Fruit fly (Drosophila melanogaster) whole organism, embryonic: ENCODE results near the gene Pde11.

Experiments
- Adf1 ChIP-seq: fragments of 200-800 bp; sonication (Bioruptor generic); IDR thresholded peaks from 2 replicates; pipeline ENCODE4 v1.3.6; 2022; ENCODE audit warnings: missing biosample characterization, missing genetic modification characterization
- Aef1 ChIP-seq: fragments of 200-800 bp; sonication (Bioruptor generic); IDR thresholded peaks from 3 replicates; pipeline ENCODE4 v1.3.6; 2022; ENCODE audit warnings: missing biosample characterization, missing genetic modification characterization
- Antp ChIP-seq: fragments of 200-800 bp; sonication (Bioruptor generic); optimal IDR thresholded peaks from 3 replicates; lab custom pipeline; 2016; ENCODE audit warnings: missing biosample characterization, missing genetic modification characterization
- Bgb ChIP-seq: fragments of 200-800 bp; sonication (Bioruptor generic); IDR thresholded peaks from 2 replicates; pipeline ENCODE4 v1.3.6; 2022; ENCODE audit warnings: missing biosample characterization, missing genetic modification characterization; ENCODE audit not compliant: partially characterized antibody
- CG11398 ChIP-seq: fragments of 200-800 bp; sonication (Bioruptor generic); optimal IDR thresholded peaks from 2 replicates; lab custom pipeline; 2016; ENCODE audit warnings: missing biosample characterization, missing genetic modification characterization
- CG11456 ChIP-seq: fragments of 200-800 bp; sonication (Bioruptor generic); IDR thresholded peaks from 3 replicates; pipeline ENCODE4 v1.3.6; 2022; ENCODE audit warnings: missing biosample characterization, missing genetic modification characterization
- CG12155 ChIP-seq: fragments of 200-800 bp; sonication (Bioruptor generic); optimal IDR thresholded peaks from 3 replicates; lab custom pipeline; 2016; ENCODE audit warnings: missing biosample characterization, missing genetic modification characterization
- CG12391 ChIP-seq: fragments of 200-800 bp; sonication (Bioruptor generic); optimal IDR thresholded peaks from 3 replicates; lab custom pipeline; 2018; ENCODE audit warnings: missing biosample characterization, mild to moderate bottlenecking, missing genetic modification characterization, moderate library complexity
- CG13424 ChIP-seq: fragments of 200-800 bp; sonication (Bioruptor generic); optimal IDR thresholded peaks from 2 replicates; lab custom pipeline; 2019; ENCODE audit warnings: missing biosample characterization, mild to moderate bottlenecking, missing genetic modification characterization, moderate library complexity
- CG14441 ChIP-seq: fragments of 200-800 bp; sonication (Bioruptor generic); IDR thresholded peaks from 2 replicates; pipeline ENCODE4 v1.3.6; 2022; ENCODE audit warnings: missing biosample characterization, missing genetic modification characterization
- CG16813 ChIP-seq: fragments of 200-800 bp; sonication (Bioruptor generic); IDR thresholded peaks from 3 replicates; pipeline ENCODE4 v1.3.6; 2022; ENCODE audit warnings: missing biosample characterization, missing genetic modification characterization; ENCODE audit not compliant: partially characterized antibody
- CG17186 ChIP-seq: fragments of 200-800 bp; sonication (Bioruptor generic); optimal IDR thresholded peaks from 3 replicates; lab custom pipeline; 2017; ENCODE audit warnings: missing biosample characterization, missing genetic modification reagents, missing genetic modification characterization
- CG17385 ChIP-seq: fragments of 200-800 bp; sonication (Bioruptor generic); optimal IDR thresholded peaks from 3 replicates; lab custom pipeline; 2018; ENCODE audit warnings: missing biosample characterization, mild to moderate bottlenecking, missing genetic modification characterization
- CG17568 ChIP-seq: fragments of 200-800 bp; sonication (Bioruptor generic); optimal IDR thresholded peaks from 2 replicates; lab custom pipeline; 2018; ENCODE audit warnings: missing biosample characterization, mild to moderate bottlenecking, missing genetic modification characterization, moderate library complexity
- CG17802 ChIP-seq: fragments of 200-800 bp; sonication (Bioruptor generic); optimal IDR thresholded peaks from 2 replicates; lab custom pipeline; 2018; ENCODE audit warnings: missing biosample characterization, mild to moderate bottlenecking, missing genetic modification characterization, moderate library complexity
- CG18619 ChIP-seq: fragments of 200-800 bp; sonication (Bioruptor generic); optimal IDR thresholded peaks from 3 replicates; lab custom pipeline; 2017; ENCODE audit warnings: missing biosample characterization, mild to moderate bottlenecking, missing genetic modification characterization
- CG32532 ChIP-seq: fragments of 200-800 bp; sonication (Bioruptor generic); IDR thresholded peaks from 2 replicates; pipeline ENCODE4 v1.3.6; 2022; ENCODE audit warnings: missing biosample characterization, missing genetic modification characterization
- CG32767 ChIP-seq: fragments of 200-800 bp; sonication (Bioruptor generic); IDR thresholded peaks from 2 replicates; pipeline ENCODE4 v1.3.6; 2022; ENCODE audit warnings: missing biosample characterization, missing genetic modification characterization
- CG4282 ChIP-seq: fragments of 200-800 bp; sonication (Bioruptor generic); optimal IDR thresholded peaks from 2 replicates; lab custom pipeline; 2016; ENCODE audit warnings: missing biosample characterization, missing genetic modification characterization
- CG4854 ChIP-seq: fragments of 200-800 bp; sonication (Bioruptor generic); optimal IDR thresholded peaks from 2 replicates; lab custom pipeline; 2016; ENCODE audit warnings: missing biosample characterization, missing genetic modification characterization, inconsistent platforms
- CG5245 ChIP-seq: fragments of 200-800 bp; sonication (Bioruptor generic); optimal IDR thresholded peaks from 3 replicates; lab custom pipeline; 2016; ENCODE audit warnings: missing biosample characterization, missing genetic modification characterization
- CG7745 ChIP-seq: fragments of 200-800 bp; sonication (Bioruptor generic); optimal IDR thresholded peaks from 2 replicates; lab custom pipeline; 2018; ENCODE audit warnings: missing biosample characterization, mild to moderate bottlenecking, missing genetic modification characterization, moderate library complexity
- CG8089 ChIP-seq: fragments of 200-800 bp; sonication (Bioruptor generic); optimal IDR thresholded peaks from 3 replicates; lab custom pipeline; 2016; ENCODE audit warnings: missing biosample characterization, missing genetic modification characterization
- CG8765 ChIP-seq: fragments of 200-800 bp; sonication (Bioruptor generic); IDR thresholded peaks from 2 replicates; pipeline ENCODE4 v1.3.6; 2022; ENCODE audit warnings: missing biosample characterization, missing genetic modification characterization
- CG9437 ChIP-seq: fragments of 200-800 bp; sonication (Bioruptor generic); optimal IDR thresholded peaks from 2 replicates; lab custom pipeline; 2018; ENCODE audit warnings: missing biosample characterization, mild to moderate bottlenecking, missing genetic modification characterization
- CHES-1-like ChIP-seq: fragments of 200-800 bp; sonication (Bioruptor generic); optimal IDR thresholded peaks from 2 replicates; lab custom pipeline; 2016; ENCODE audit warnings: missing biosample characterization, missing genetic modification characterization
- CoRest ChIP-seq: fragments of 200-800 bp; sonication (Bioruptor generic); optimal IDR thresholded peaks from 3 replicates; lab custom pipeline; 2018; ENCODE audit warnings: missing biosample characterization, mild to moderate bottlenecking, missing genetic modification characterization, moderate library complexity
- Dfd ChIP-seq, 2 experiments: fragments of >200 bp; optimal IDR thresholded peaks; 2 replicates each; lab custom pipeline; 2017; ENCODE audit warnings: missing biosample characterization in 2 of 2, missing genetic modification characterization in 2 of 2
- Fer3 ChIP-seq: fragments of 200-800 bp; sonication (Bioruptor generic); optimal IDR thresholded peaks from 2 replicates; lab custom pipeline; 2018; ENCODE audit warnings: missing biosample characterization, mild to moderate bottlenecking, missing genetic modification characterization, moderate library complexity
- Hand ChIP-seq: fragments of 200-800 bp; sonication (Bioruptor generic); optimal IDR thresholded peaks from 2 replicates; lab custom pipeline; 2017; ENCODE audit warnings: mild to moderate bottlenecking, missing biosample characterization, missing genetic modification reagents, missing genetic modification characterization
- Lhr ChIP-seq: fragments of 200-800 bp; sonication (Bioruptor generic); optimal IDR thresholded peaks from 3 replicates; lab custom pipeline; 2017; ENCODE audit warnings: mild to moderate bottlenecking, missing biosample characterization, missing genetic modification reagents, missing genetic modification characterization
- NC2β ChIP-seq: fragments of 200-800 bp; sonication (Bioruptor generic); optimal IDR thresholded peaks from 2 replicates; lab custom pipeline; 2016; ENCODE audit warnings: missing biosample characterization, missing genetic modification characterization
- NFAT ChIP-seq: fragments of 200-800 bp; sonication (Bioruptor generic); IDR thresholded peaks from 2 replicates; pipeline ENCODE4 v1.3.6; 2022; ENCODE audit warnings: missing biosample characterization, missing genetic modification characterization
- NfI ChIP-seq: fragments of 200-800 bp; sonication (Bioruptor generic); optimal IDR thresholded peaks from 3 replicates; lab custom pipeline; 2018; ENCODE audit warnings: missing biosample characterization, mild to moderate bottlenecking, missing genetic modification characterization, moderate library complexity
- Sin3A ChIP-seq: fragments of >200 bp; optimal IDR thresholded peaks from 2 replicates; lab custom pipeline; 2018
- ab ChIP-seq: fragments of 200-800 bp; sonication (Bioruptor generic); optimal IDR thresholded peaks from 2 replicates; lab custom pipeline; 2016; ENCODE audit warnings: missing biosample characterization, missing genetic modification characterization
- ash1 ChIP-seq: fragments of 200-800 bp; sonication (Bioruptor generic); optimal IDR thresholded peaks from 2 replicates; lab custom pipeline; 2018; ENCODE audit warnings: missing biosample characterization, mild to moderate bottlenecking, missing genetic modification characterization
- cato ChIP-seq: fragments of 200-800 bp; sonication (Bioruptor generic); optimal IDR thresholded peaks from 2 replicates; lab custom pipeline; 2016; ENCODE audit warnings: missing biosample characterization, missing genetic modification characterization, borderline replicate concordance
- chm ChIP-seq: fragments of 200-800 bp; sonication (Bioruptor generic); IDR thresholded peaks from 2 replicates; pipeline ENCODE4 v1.3.6; 2022; ENCODE audit warnings: missing biosample characterization, missing genetic modification characterization
- fd96Cb ChIP-seq: fragments of 200-800 bp; sonication (Bioruptor generic); optimal IDR thresholded peaks from 2 replicates; lab custom pipeline; 2018; ENCODE audit warnings: missing biosample characterization, mild to moderate bottlenecking, missing genetic modification characterization, moderate library complexity
- gsb-n ChIP-seq: fragments of 200-800 bp; sonication (Bioruptor generic); optimal IDR thresholded peaks from 3 replicates; lab custom pipeline; 2018; ENCODE audit warnings: missing biosample characterization, mild to moderate bottlenecking, missing genetic modification characterization
- hth ChIP-seq: fragments of >200 bp; optimal IDR thresholded peaks from 2 replicates; lab custom pipeline; 2017; ENCODE audit warnings: inconsistent platforms
- lola ChIP-seq, 3 experiments: fragments of >200 bp in 2 of 3; fragments of 200-800 bp in 1 of 3; sonication (Bioruptor generic) in 1 of 3; optimal IDR thresholded peaks; 2 replicates each; lab custom pipeline; 2017 to 2019; ENCODE audit warnings: missing biosample characterization in 3 of 3, missing genetic modification characterization in 3 of 3, mild to moderate bottlenecking in 1 of 3, moderate library complexity in 1 of 3
- mld ChIP-seq: fragments of 200-800 bp; sonication (Bioruptor generic); IDR thresholded peaks from 3 replicates; pipeline ENCODE4 v1.3.6; 2022; ENCODE audit warnings: missing biosample characterization, missing genetic modification characterization; ENCODE audit not compliant: partially characterized antibody
- pnt ChIP-seq: fragments of 200-800 bp; sonication (Bioruptor generic); optimal IDR thresholded peaks from 3 replicates; lab custom pipeline; 2016; ENCODE audit warnings: missing biosample characterization, missing genetic modification characterization
- salm ChIP-seq: fragments of 200-800 bp; sonication (Bioruptor generic); optimal IDR thresholded peaks from 2 replicates; lab custom pipeline; 2018; ENCODE audit warnings: missing biosample characterization, mild to moderate bottlenecking, missing genetic modification characterization
- sna ChIP-seq: fragments of 200-800 bp; sonication (Bioruptor generic); IDR thresholded peaks from 2 replicates; pipeline ENCODE4 v1.3.6; 2022; ENCODE audit warnings: missing biosample characterization, missing genetic modification characterization; ENCODE audit not compliant: partially characterized antibody
- sr ChIP-seq: fragments of 200-800 bp; sonication (Bioruptor generic); IDR thresholded peaks from 3 replicates; pipeline ENCODE4 v1.3.6; 2022; ENCODE audit warnings: missing biosample characterization, missing genetic modification characterization
- tin ChIP-seq: fragments of 200-800 bp; sonication (Bioruptor generic); optimal IDR thresholded peaks from 3 replicates; lab custom pipeline; 2016; ENCODE audit warnings: missing biosample characterization, missing genetic modification characterization
- trh ChIP-seq: fragments of 200-800 bp; sonication (Bioruptor generic); optimal IDR thresholded peaks from 2 replicates; lab custom pipeline; 2016; ENCODE audit warnings: missing biosample characterization, missing genetic modification characterization

The Pde11 gene

dm6 chr2L:18484382-18485050 lies 105.6 kb downstream of the Pde11 start, which contains the start of gene CG10283 (continued):
- no peak for TF ChIP-seq fd96Cb (tag; lab: Kevin White, UChicago)
- peak; percentile 70 for TF ChIP-seq CG12391 (tag; lab: Kevin White, UChicago)
- TF ChIP-seq Antp (GFP tag; lab: Kevin White, UChicago): no peak
- TF ChIP-seq cato (GFP tag; lab: Kevin White, UChicago): no peak
- TF ChIP-seq CG8089 (GFP tag; lab: Kevin White, UChicago): no peak
- peak; percentile 61 for TF ChIP-seq Lhr (GFP tag; lab: Kevin White, UChicago)
- 0 out of 2 replicates have a peak, but pooled peaks have one; percentile 5 for TF ChIP-seq CG14441 (GFP tag; lab: Robert Waterston, UW)
- TF ChIP-seq ab (GFP tag; lab: Kevin White, UChicago): no peak
- no peak for TF ChIP-seq sr (GFP tag; lab: Robert Waterston, UW)
- peak in 1 of 3 experiments; percentile 52 for TF ChIP-seq lola (GFP tag; optimal IDR thresholded peaks at IDR 0.05; lab: Kevin White, UChicago)
- TF ChIP-seq sna (GFP tag; lab: Robert Waterston, UW): no peak
- TF ChIP-seq CoRest (tag; lab: Kevin White, UChicago): peak; percentile 67
- TF ChIP-seq Aef1 (GFP tag; lab: Robert Waterston, UW): no peak
- no peak for TF ChIP-seq CG4854 (GFP tag; lab: Kevin White, UChicago)
- no peak for TF ChIP-seq CG18619 (GFP tag; lab: Kevin White, UChicago)
- no peak for TF ChIP-seq CG11456 (GFP tag; lab: Robert Waterston, UW)
- TF ChIP-seq ash1 (GFP tag; lab: Kevin White, UChicago): no peak
- no peak for TF ChIP-seq NC2β
- TF ChIP-seq CG16813: no peak
- TF ChIP-seq hth (lab: Kevin White, UChicago): no peak
- no peak for TF ChIP-seq CG17385 (GFP tag; lab: Kevin White, UChicago)
- TF ChIP-seq NFAT (GFP tag; lab: Robert Waterston, UW): peak; percentile 47; the same call in 1 of the 2 replicates
- TF ChIP-seq Fer3 (tag; lab: Kevin White, UChicago): peak; percentile 3
- no peak for TF ChIP-seq CG7745 (tag; lab: Kevin White, UChicago)
- TF ChIP-seq CG12155: peak; percentile 42
- no peak for TF ChIP-seq gsb-n
- no peak for TF ChIP-seq Adf1 (GFP tag; lab: Robert Waterston, UW)
- TF ChIP-seq Bgb (GFP tag; lab: Robert Waterston, UW): no peak
- peak; percentile 34 for TF ChIP-seq CG9437 (GFP tag; lab: Kevin White, UChicago)
- peak; percentile 27 for TF ChIP-seq tin (GFP tag; lab: Kevin White, UChicago)
- no peak; the same call in 1 of the 2 replicates for TF ChIP-seq chm (GFP tag; lab: Robert Waterston, UW)
- TF ChIP-seq CG11398 (GFP tag; lab: Kevin White, UChicago): no peak
- TF ChIP-seq NfI (GFP tag; lab: Kevin White, UChicago): no peak
- no peak for TF ChIP-seq CG32767 (GFP tag; lab: Robert Waterston, UW)
- no peak for TF ChIP-seq mld
- no peak for TF ChIP-seq CG5245 (GFP tag; lab: Kevin White, UChicago)
- TF ChIP-seq Sin3A (lab: Kevin White, UChicago): no peak
- TF ChIP-seq CG4282 (GFP tag; lab: Kevin White, UChicago): no peak
- TF ChIP-seq trh (GFP tag; lab: Kevin White, UChicago): no peak
- peak; percentile 57 for TF ChIP-seq CG13424 (tag; lab: Kevin White, UChicago)
- TF ChIP-seq salm (tag; lab: Kevin White, UChicago): no peak
- TF ChIP-seq CG17568 (GFP tag; lab: Kevin White, UChicago): no peak
- no peak for TF ChIP-seq pnt
- TF ChIP-seq CG17186 (GFP tag; lab: Kevin White, UChicago): peak; percentile 98
- no peak for TF ChIP-seq CG17802 (tag; lab: Kevin White, UChicago)
- no peak for TF ChIP-seq Hand
- no peak for TF ChIP-seq CHES-1-like (GFP tag; lab: Kevin White, UChicago)
- no peak for TF ChIP-seq Dfd (GFP tag; optimal IDR thresholded peaks at IDR 0.05; lab: Kevin White, UChicago)
- TF ChIP-seq CG32532: no peak; the same call in 1 of the 2 replicates
- no peak for TF ChIP-seq CG8765 (GFP tag; lab: Robert Waterston, UW)
